Worm (Caenorhabditis elegans) whole organism, young adult: ENCODE results near the gene gtf-2A2.

Source experiments
- F22D6.2 ChIP-seq: sonication (generic microtip); optimal IDR thresholded peaks from 2 replicates; lab custom pipeline; 2016; ENCODE audit warnings: mild to moderate bottlenecking, missing genetic modification characterization, missing compliant biosample characterization
- F33H1.4 ChIP-seq: fragments of 200-800 bp; sonication (Bioruptor generic); IDR thresholded peaks from 2 replicates; pipeline ENCODE4 v1.3.6; 2022; ENCODE audit warnings: missing genetic modification reagents, missing genetic modification characterization, missing compliant biosample characterization
- K12H6.12 ChIP-seq: fragments of 200-800 bp; sonication (Bioruptor generic); optimal IDR thresholded peaks from 2 replicates; lab custom pipeline; 2018; ENCODE audit warnings: mild to moderate bottlenecking, missing genetic modification characterization, missing compliant biosample characterization
- T07F8.4 ChIP-seq: sonication (generic microtip); optimal IDR thresholded peaks from 2 replicates; lab custom pipeline; 2016; ENCODE audit warnings: mild to moderate bottlenecking, missing genetic modification characterization, moderate library complexity, missing compliant biosample characterization
- Y53G8AR.9 ChIP-seq: fragments of 200-800 bp; sonication (Bioruptor generic); conservative IDR thresholded peaks from 2 replicates; pipeline ENCODE4 v1.3.6; 2022; ENCODE audit warnings: missing genetic modification reagents, missing genetic modification characterization, missing compliant biosample characterization
- Y95B8A.8 ChIP-seq: fragments of 200-800 bp; sonication (Bioruptor generic); IDR thresholded peaks from 2 replicates; pipeline ENCODE4 v1.3.6; 2022; ENCODE audit warnings: missing genetic modification reagents, missing genetic modification characterization, missing compliant biosample characterization
- aptf-2 ChIP-seq: fragments of 200-800 bp; sonication (Bioruptor generic); conservative IDR thresholded peaks from 2 replicates; pipeline ENCODE4 v1.3.6; 2022; ENCODE audit warnings: missing genetic modification reagents, missing genetic modification characterization, missing compliant biosample characterization
- attf-6 ChIP-seq: fragments of 200-800 bp; sonication (Bioruptor generic); IDR thresholded peaks from 2 replicates; pipeline ENCODE4 v1.3.6; 2022; ENCODE audit warnings: missing genetic modification reagents, missing genetic modification characterization, missing compliant biosample characterization
- chd-7 ChIP-seq: sonication (generic microtip); optimal IDR thresholded peaks from 2 replicates; lab custom pipeline; 2016; ENCODE audit warnings: mild to moderate bottlenecking, missing genetic modification characterization, moderate library complexity, missing compliant biosample characterization
- dpl-1 ChIP-seq: fragments of 150-350 bp; optimal IDR thresholded peaks from 2 replicates; lab custom pipeline; 2014; ENCODE audit warnings: missing biosample characterization, missing genetic modification reagents, missing genetic modification characterization
- efl-1 ChIP-seq: fragments of 150-350 bp; optimal IDR thresholded peaks from 2 replicates; lab custom pipeline; 2014; ENCODE audit warnings: missing biosample characterization, missing genetic modification reagents, missing genetic modification characterization
- egl-18 ChIP-seq: fragments of 200-800 bp; sonication (Bioruptor generic); IDR thresholded peaks from 2 replicates; pipeline ENCODE4 v1.3.6; 2022; ENCODE audit warnings: missing genetic modification reagents, missing genetic modification characterization, missing compliant biosample characterization
- ekl-4 ChIP-seq: fragments of 200-800 bp; sonication (Bioruptor generic); IDR thresholded peaks from 2 replicates; pipeline ENCODE4 v1.3.6; 2022; ENCODE audit warnings: missing genetic modification reagents, missing genetic modification characterization, missing compliant biosample characterization
- ets-4 ChIP-seq: fragments of 200-800 bp; sonication (Bioruptor generic); optimal IDR thresholded peaks from 2 replicates; lab custom pipeline; 2018; ENCODE audit warnings: mild to moderate bottlenecking, missing genetic modification characterization, missing compliant biosample characterization
- him-1 ChIP-seq: sonication (generic microtip); optimal IDR thresholded peaks from 2 replicates; lab custom pipeline; 2016; ENCODE audit warnings: missing genotype, missing genetic modification reagents, missing genetic modification characterization, missing compliant biosample characterization
- hlh-26 ChIP-seq: fragments of 200-800 bp; sonication (Bioruptor generic); conservative IDR thresholded peaks from 2 replicates; pipeline ENCODE4 v1.3.6; 2022; ENCODE audit warnings: missing genetic modification reagents, missing genetic modification characterization, missing compliant biosample characterization
- lin-35 ChIP-seq, 3 experiments: fragments of 150-350 bp in 2 of 3; sonication (generic microtip) in 1 of 3; optimal IDR thresholded peaks; 2 replicates each; lab custom pipeline; 2014 to 2018; ENCODE audit warnings: missing biosample characterization in 3 of 3, missing genetic modification characterization in 3 of 3, missing genetic modification reagents in 3 of 3
- lin-40 ChIP-seq: sonication (generic microtip); optimal IDR thresholded peaks from 2 replicates; lab custom pipeline; 2016; ENCODE audit warnings: missing genetic modification characterization, mild to moderate bottlenecking, missing compliant biosample characterization, missing genotype, missing genetic modification reagents
- mcd-1 ChIP-seq: fragments of 200-800 bp; sonication (Bioruptor generic); IDR thresholded peaks from 2 replicates; pipeline ENCODE4 v1.3.6; 2022; ENCODE audit warnings: missing genetic modification reagents, missing genetic modification characterization, missing compliant biosample characterization
- mes-4 ChIP-seq: sonication (generic microtip); optimal IDR thresholded peaks from 2 replicates; lab custom pipeline; 2016; ENCODE audit warnings: missing genotype, missing genetic modification characterization, missing compliant biosample characterization
- nfyb-1 ChIP-seq: fragments of 200-800 bp; sonication (Bioruptor generic); IDR thresholded peaks from 2 replicates; pipeline ENCODE4 v1.3.6; 2022; ENCODE audit warnings: missing genetic modification reagents, missing genetic modification characterization, missing compliant biosample characterization
- nhr-120 ChIP-seq: fragments of 200-800 bp; sonication (Bioruptor generic); IDR thresholded peaks from 2 replicates; pipeline ENCODE4 v1.3.6; 2022; ENCODE audit warnings: missing genetic modification characterization, missing compliant biosample characterization
- nhr-80 ChIP-seq: sonication (generic microtip); optimal IDR thresholded peaks from 2 replicates; lab custom pipeline; 2016; ENCODE audit warnings: missing genetic modification characterization, missing compliant biosample characterization
- pbrm-1 ChIP-seq: fragments of 200-800 bp; sonication (Bioruptor generic); IDR thresholded peaks from 2 replicates; pipeline ENCODE4 v1.3.6; 2022; ENCODE audit warnings: missing genetic modification reagents, missing genetic modification characterization, missing compliant biosample characterization
- snpc-1.1 ChIP-seq: sonication (generic microtip); optimal IDR thresholded peaks from 2 replicates; lab custom pipeline; 2017; ENCODE audit warnings: missing genetic modification characterization, mild to moderate bottlenecking, missing compliant biosample characterization, antibody characterized with exemption, moderate library complexity, missing genotype, missing genetic modification reagents; ENCODE audit not compliant: insufficient read depth
- snpc-3.4 ChIP-seq: sonication (generic microtip); optimal IDR thresholded peaks from 2 replicates; lab custom pipeline; 2017; ENCODE audit warnings: missing genetic modification characterization, mild to moderate bottlenecking, missing compliant biosample characterization, antibody characterized with exemption, moderate library complexity, missing genotype, missing genetic modification reagents
- xnd-1 ChIP-seq: sonication (generic microtip); optimal IDR thresholded peaks from 2 replicates; lab custom pipeline; 2016; ENCODE audit warnings: missing genotype, missing genetic modification reagents, missing genetic modification characterization, missing compliant biosample characterization
- ztf-26 ChIP-seq: sonication (generic microtip); optimal IDR thresholded peaks from 2 replicates; lab custom pipeline; 2017; ENCODE audit warnings: missing genetic modification characterization, missing compliant biosample characterization
- ztf-28 ChIP-seq: fragments of 200-800 bp; sonication (Bioruptor generic); IDR thresholded peaks from 2 replicates; pipeline ENCODE4 v1.3.6; 2022; ENCODE audit warnings: missing genetic modification reagents, missing genetic modification characterization, missing compliant biosample characterization

The gtf-2A2 gene

ce11 chrIII:12625875-12626649 lies 1.5 kb downstream of the gtf-2A2 start, which contains the start of gene pqn-80 (continued):
- TF ChIP-seq ekl-4 = no peak
- TF ChIP-seq lin-35 (GFP tag; optimal IDR thresholded peaks at IDR 0.05; lab: Kevin White, UChicago) = peak in 1 of 3 experiments; percentile 86
- 0 out of 2 replicates have a peak, but pooled peaks have one; percentile 42 for TF ChIP-seq Y53G8AR.9 (GFP tag; lab: Robert Waterston, UW)
- TF ChIP-seq dpl-1 (GFP tag; lab: Kevin White, UChicago) = peak; percentile 68
- 0 out of 2 replicates have a peak, but pooled peaks have one; percentile 22 for TF ChIP-seq pbrm-1 (GFP tag; lab: Robert Waterston, UW)
- TF ChIP-seq mcd-1 (GFP tag; lab: Robert Waterston, UW) = peak; percentile 94
- TF ChIP-seq mes-4 = no peak

ce11 chrIII:12638592-12638991 lies 14.0 kb downstream of the gtf-2A2 start:
- no peak for TF ChIP-seq efl-1 (GFP tag; lab: Kevin White, UChicago)
- no peak for TF ChIP-seq F22D6.2 (tag; lab: Kevin White, UChicago)
- TF ChIP-seq ets-4 = no peak
- no peak for TF ChIP-seq nhr-120 (GFP tag; lab: Robert Waterston, UW)
- TF ChIP-seq dpl-1 (GFP tag; lab: Kevin White, UChicago) = no peak
- no peak for TF ChIP-seq ztf-28 (GFP tag; lab: Robert Waterston, UW)
- no peak for TF ChIP-seq him-1 (tag; lab: Kevin White, UChicago)
- TF ChIP-seq lin-40 (tag; lab: Kevin White, UChicago) = no peak
- no peak for TF ChIP-seq egl-18 (GFP tag; lab: Robert Waterston, UW)
- no peak for TF ChIP-seq chd-7 (tag; lab: Kevin White, UChicago)
- no peak for TF ChIP-seq K12H6.12 (tag; lab: Kevin White, UChicago)
- TF ChIP-seq ztf-26 = no peak
- TF ChIP-seq hlh-26 (GFP tag; lab: Robert Waterston, UW) = no peak
- TF ChIP-seq F33H1.4 (GFP tag; lab: Robert Waterston, UW) = no peak
- no peak for TF ChIP-seq Y53G8AR.9 (GFP tag; lab: Robert Waterston, UW)
- no peak for TF ChIP-seq aptf-2 (GFP tag; lab: Robert Waterston, UW)
- TF ChIP-seq attf-6 (GFP tag; lab: Robert Waterston, UW) = no peak
- no peak for TF ChIP-seq snpc-1.1 (tag; lab: Kevin White, UChicago)
- no peak for TF ChIP-seq nfyb-1 (GFP tag; lab: Robert Waterston, UW)

- TF ChIP-seq xnd-1 (tag; lab: Kevin White, UChicago) = no peak
- no peak for TF ChIP-seq nhr-120 (GFP tag; lab: Robert Waterston, UW)
- no peak for TF ChIP-seq snpc-3.4
- 0 out of 2 replicates have a peak, but pooled peaks have one; percentile 67 for TF ChIP-seq nfyb-1 (GFP tag; lab: Robert Waterston, UW)
- no peak for TF ChIP-seq nhr-80 (tag; lab: Kevin White, UChicago)
Measured at ce11 chrIII:12639214-12639613, 14.6 kb downstream of the gtf-2A2 start.

- TF ChIP-seq mcd-1 (GFP tag; lab: Robert Waterston, UW) = no peak
- no peak for TF ChIP-seq efl-1 (GFP tag; lab: Kevin White, UChicago)
- TF ChIP-seq Y95B8A.8 (GFP tag; lab: Robert Waterston, UW) = no peak
- peak; percentile 66; the same call in 1 of the 2 replicates for TF ChIP-seq nfyb-1 (GFP tag; lab: Robert Waterston, UW)
- no peak for TF ChIP-seq T07F8.4
- TF ChIP-seq, all 124 proteins: peak for 1
Measured at ce11 chrIII:12640386-12641024, 15.9 kb downstream of the gtf-2A2 start.
